Worm (Caenorhabditis elegans): ENCODE results near the gene F59E12.3.

ce11 chrII:5633453-5633852, 4.7 kb upstream of the F59E12.3 start:
- TF ChIP-seq lin-13 (tag; optimal IDR thresholded peaks at IDR 0.05) (no peak), ces-1 (GFP tag; optimal IDR thresholded peaks at IDR 0.05) (no peak), nhr-2 (tag; optimal IDR thresholded peaks at IDR 0.05) (no peak), nhr-237 (tag; optimal IDR thresholded peaks at IDR 0.05) (no peak), ceh-83 (GFP tag; optimal IDR thresholded peaks at IDR 0.05) (no peak), ztf-11 (tag; optimal IDR thresholded peaks at IDR 0.05) (no peak), mep-1 (tag; optimal IDR thresholded peaks at IDR 0.05) (no peak), elt-3 (tag; optimal IDR thresholded peaks at IDR 0.05) (no peak), pha-4 (tag; optimal IDR thresholded peaks at IDR 0.05) (no peak), unc-62 (GFP tag; optimal IDR thresholded peaks at IDR 0.05) (no peak)
